Fruit fly (Drosophila melanogaster): ENCODE results near the gene T48.

DNA sequence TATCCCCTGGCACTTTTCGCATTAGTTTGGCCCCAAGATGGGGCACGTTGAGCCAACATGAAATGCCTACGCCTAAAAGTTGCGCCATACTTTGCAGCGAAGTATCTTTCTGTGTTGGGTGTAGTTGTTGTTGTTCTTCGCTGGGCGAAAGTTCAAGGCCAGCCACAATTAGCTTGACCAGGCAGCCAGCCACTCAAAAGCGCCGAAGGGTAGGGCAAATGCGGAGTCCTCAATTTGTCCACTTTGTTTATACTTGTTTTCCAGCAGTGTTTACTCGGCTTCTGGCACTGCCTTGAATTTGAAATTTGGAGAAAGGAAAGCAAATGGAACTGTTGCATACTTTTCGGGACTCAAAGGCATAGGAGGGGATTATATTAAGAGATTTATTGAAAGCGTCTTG is 75.6 kb downstream of the T48 start:
- TF ChIP-seq CG17806 (tag; optimal IDR thresholded peaks at IDR 0.05), result no peak
- TF ChIP-seq CG8301 (tag; optimal IDR thresholded peaks at IDR 0.05), result no peak
- TF ChIP-seq Pif1B (GFP tag; optimal IDR thresholded peaks at IDR 0.05), result no peak
